Worm (Caenorhabditis elegans): ENCODE results near the gene T12D8.10.

DNA sequence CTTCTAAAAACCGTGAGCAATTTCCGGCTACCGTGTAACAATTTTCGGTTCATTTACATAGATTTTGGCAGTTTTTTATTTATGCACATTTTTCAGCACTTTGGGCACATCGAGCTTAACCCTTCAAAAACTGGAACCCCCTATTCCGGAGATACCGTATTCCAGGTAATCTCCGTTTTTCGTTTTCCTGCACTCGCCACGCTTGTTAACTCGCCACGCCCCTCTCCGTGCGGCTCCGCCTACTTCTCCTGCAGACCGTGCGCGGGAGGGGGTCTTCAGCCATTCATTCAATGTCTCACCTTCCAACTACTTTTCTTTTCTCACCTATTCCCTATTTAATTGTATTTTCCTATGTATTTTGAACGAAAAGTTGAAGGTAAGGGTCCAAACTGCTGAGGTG, 18.0 kb upstream of the T12D8.10 start:
- TF ChIP-seq drap-1 (GFP tag; optimal IDR thresholded peaks at IDR 0.05) (no peak), ceh-39 (tag; optimal IDR thresholded peaks at IDR 0.05) (no peak), blmp-1 (tag; optimal IDR thresholded peaks at IDR 0.05) (no peak), nhr-12 (tag; optimal IDR thresholded peaks at IDR 0.05) (no peak), sptf-1 (tag; optimal IDR thresholded peaks at IDR 0.05) (no peak), nhr-237 (tag; optimal IDR thresholded peaks at IDR 0.05) (no peak)

All from whole organism, mixed stage, embryonic.